Worm (Caenorhabditis elegans): Measurements from ENCODE around the gene znf-207.

Gene znf-207

ce11 chrIV:11304970-11305369, 5.8 kb upstream of the znf-207 start:
- TF ChIP-seq unc-62 (GFP tag; optimal IDR thresholded peaks at IDR 0.05) (no peak), gmeb-1 (tag; optimal IDR thresholded peaks at IDR 0.05) (no peak), R02D3.7 (tag; optimal IDR thresholded peaks at IDR 0.05) (no peak), zag-1 (tag; optimal IDR thresholded peaks at IDR 0.05) (no peak), elt-3 (tag; optimal IDR thresholded peaks at IDR 0.05) (no peak), Y55F3AM.14 (GFP tag; optimal IDR thresholded peaks at IDR 0.05) (no peak), dmd-4 (tag; optimal IDR thresholded peaks at IDR 0.05) (no peak), ztf-4 (tag; optimal IDR thresholded peaks at IDR 0.05) (no peak), nhr-12 (tag; optimal IDR thresholded peaks at IDR 0.05) (no peak), nhr-21 (tag; optimal IDR thresholded peaks at IDR 0.05) (no peak), ZK546.5 (tag; optimal IDR thresholded peaks at IDR 0.05) (no peak), nhr-11 (tag; optimal IDR thresholded peaks at IDR 0.05) (no peak), ztf-1 (GFP tag; conservative IDR thresholded peaks at IDR 0.05) (no peak), lin-39 (tag; optimal IDR thresholded peaks at IDR 0.05) (no peak), nhr-237 (tag; optimal IDR thresholded peaks at IDR 0.05) (no peak), egl-27 (tag; optimal IDR thresholded peaks at IDR 0.05) (no peak), ztf-11 (tag; optimal IDR thresholded peaks at IDR 0.05) (no peak)

DNA sequence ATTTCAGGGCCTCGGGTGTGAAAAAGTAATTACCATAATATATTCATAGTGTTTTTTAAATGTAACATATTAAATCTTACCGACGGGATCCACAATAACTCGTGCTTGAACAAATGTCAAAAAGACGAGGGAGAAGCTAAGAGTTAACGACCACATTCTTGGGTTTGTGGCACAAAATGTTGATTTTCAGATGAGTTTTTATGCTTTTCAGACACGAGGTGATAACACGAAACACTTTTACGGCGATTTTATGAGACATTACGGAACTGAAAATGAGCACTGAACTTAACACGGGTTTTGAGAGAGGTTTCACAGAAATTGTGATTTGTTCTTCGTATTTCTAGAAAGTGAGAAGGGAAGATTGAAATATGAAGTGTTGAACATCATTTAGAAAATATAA, 4.2 kb upstream of the znf-207 start, which contains the start of gene B0035.13:
Gene B0035.13 (minus strand): TSS at position 173 of the 400 bp plus-strand sequence.
- TF ChIP-seq elt-3 (tag; optimal IDR thresholded peaks at IDR 0.05) (no peak), fos-1 (tag; optimal IDR thresholded peaks at IDR 0.05) (peak; percentile 10)

DNA sequence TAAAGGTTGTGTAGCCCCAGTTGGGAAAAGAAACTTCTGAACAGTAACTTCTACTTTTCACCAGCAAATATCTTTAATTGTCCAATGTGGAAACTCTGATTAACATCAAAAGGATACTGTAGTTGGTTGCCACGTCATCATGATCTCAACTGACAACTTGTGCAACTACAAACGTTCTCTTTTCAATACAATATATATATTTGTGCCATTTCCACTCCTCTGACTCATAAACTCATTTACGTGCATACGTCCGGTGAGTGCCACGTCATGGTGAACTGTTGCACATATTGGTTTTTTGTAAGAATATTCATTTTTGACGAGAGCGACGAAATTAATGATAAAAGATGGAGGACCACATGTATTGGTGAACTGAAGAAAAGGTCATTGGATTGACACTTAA, 3.0 kb upstream of the znf-207 start:
- TF ChIP-seq ztf-4 (tag; optimal IDR thresholded peaks at IDR 0.05) = no peak
- no peak for TF ChIP-seq ceh-82 (tag; optimal IDR thresholded peaks at IDR 0.05)
- no peak for TF ChIP-seq peb-1 (tag; optimal IDR thresholded peaks at IDR 0.05)
- no peak for TF ChIP-seq unc-55 (GFP tag; optimal IDR thresholded peaks at IDR 0.05)
- no peak for TF ChIP-seq nhr-21 (tag; optimal IDR thresholded peaks at IDR 0.05)
- no peak for TF ChIP-seq ama-1 (optimal IDR thresholded peaks at IDR 0.05)
- TF ChIP-seq Y55F3AM.14 (GFP tag; optimal IDR thresholded peaks at IDR 0.05) = no peak

DNA sequence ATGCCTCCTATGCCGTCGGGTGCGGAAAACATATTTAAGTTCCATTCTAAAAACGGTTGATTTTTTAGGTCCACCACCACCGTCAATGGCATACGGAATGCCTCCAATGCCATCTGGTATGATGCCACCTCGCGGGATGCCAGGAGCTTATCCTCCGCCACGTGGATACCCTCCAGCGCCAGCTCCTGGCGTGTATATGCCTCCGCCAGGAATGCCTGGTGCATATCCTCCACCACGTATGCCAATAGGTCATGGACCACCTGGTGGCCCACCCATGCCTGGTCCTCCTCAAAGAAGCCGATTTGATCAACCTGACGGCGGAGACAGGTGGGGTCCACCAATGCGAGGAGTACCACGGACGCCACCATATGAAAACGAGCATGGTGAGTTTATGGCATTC, 712 bp downstream of the znf-207 start:
- no peak for TF ChIP-seq elt-1 (tag; optimal IDR thresholded peaks at IDR 0.05)
- no peak for TF ChIP-seq elt-3 (tag; optimal IDR thresholded peaks at IDR 0.05)
- no peak for TF ChIP-seq unc-55 (GFP tag; optimal IDR thresholded peaks at IDR 0.05)
- TF ChIP-seq ceh-82 (tag; optimal IDR thresholded peaks at IDR 0.05) = no peak
- TF ChIP-seq nhr-25 (tag; optimal IDR thresholded peaks at IDR 0.05) = no peak
- TF ChIP-seq lin-39 (tag; optimal IDR thresholded peaks at IDR 0.05) = no peak
- no peak for TF ChIP-seq ztf-4 (tag; optimal IDR thresholded peaks at IDR 0.05)
- no peak for TF ChIP-seq ztf-1 (GFP tag; conservative IDR thresholded peaks at IDR 0.05)
- no peak for TF ChIP-seq zag-1 (tag; optimal IDR thresholded peaks at IDR 0.05)
- no peak for TF ChIP-seq dmd-4 (tag; optimal IDR thresholded peaks at IDR 0.05)
- TF ChIP-seq mab-5 (tag; optimal IDR thresholded peaks at IDR 0.05) = no peak
- TF ChIP-seq sma-3 (GFP tag; optimal IDR thresholded peaks at IDR 0.05) = no peak

- TF ChIP-seq lin-39 (tag; optimal IDR thresholded peaks at IDR 0.05) (no peak), unc-55 (GFP tag; optimal IDR thresholded peaks at IDR 0.05) (no peak), snpc-4 (tag; optimal IDR thresholded peaks at IDR 0.05) (no peak), ama-1 (optimal IDR thresholded peaks at IDR 0.05) (no peak), aly-2 (tag; optimal IDR thresholded peaks at IDR 0.05) (no peak), lin-11 (tag; optimal IDR thresholded peaks at IDR 0.05) (no peak), ztf-1 (GFP tag; conservative IDR thresholded peaks at IDR 0.05) (no peak), unc-39 (tag; optimal IDR thresholded peaks at IDR 0.05) (no peak), ztf-4 (tag; optimal IDR thresholded peaks at IDR 0.05) (no peak), sem-4 (tag; optimal IDR thresholded peaks at IDR 0.05) (no peak), elt-3 (tag; optimal IDR thresholded peaks at IDR 0.05) (no peak), R02D3.7 (tag; optimal IDR thresholded peaks at IDR 0.05) (no peak), blmp-1 (tag; optimal IDR thresholded peaks at IDR 0.05; ENCODE audit: insufficient read depth) (no peak), nhr-11 (tag; optimal IDR thresholded peaks at IDR 0.05) (no peak), ztf-11 (tag; optimal IDR thresholded peaks at IDR 0.05) (no peak), mbf-1 (tag; optimal IDR thresholded peaks at IDR 0.05) (no peak)
Observed at ce11 chrIV:11313880-11314279, 3.1 kb downstream of the znf-207 start, which contains the start of gene dnj-2. dnj-2 (minus strand) TSS chrIV:11313980.

- TF ChIP-seq unc-62 (GFP tag; optimal IDR thresholded peaks at IDR 0.05) (no peak), nhr-6 (tag; optimal IDR thresholded peaks at IDR 0.05) (no peak), dmd-4 (tag; optimal IDR thresholded peaks at IDR 0.05) (no peak), sma-9 (GFP tag; optimal IDR thresholded peaks at IDR 0.05) (peak; percentile 66), sma-9 (tag; optimal IDR thresholded peaks at IDR 0.05) (no peak), zag-1 (tag; optimal IDR thresholded peaks at IDR 0.05) (no peak), ceh-16 (tag; optimal IDR thresholded peaks at IDR 0.05) (no peak), lsy-2 (tag; optimal IDR thresholded peaks at IDR 0.05) (peak; percentile 1 to 79), sem-4 (tag; optimal IDR thresholded peaks at IDR 0.05) (peak; percentile 53), crh-2 (tag; optimal IDR thresholded peaks at IDR 0.05) (peak; percentile 72), nhr-12 (tag; optimal IDR thresholded peaks at IDR 0.05) (no peak), C34F6.9 (tag; optimal IDR thresholded peaks at IDR 0.05) (peak; percentile 73), ZK546.5 (tag; optimal IDR thresholded peaks at IDR 0.05) (no peak), egl-27 (tag; optimal IDR thresholded peaks at IDR 0.05) (no peak), unc-55 (GFP tag; optimal IDR thresholded peaks at IDR 0.05) (peak; percentile 76), nhr-25 (tag; optimal IDR thresholded peaks at IDR 0.05) (no peak), gmeb-1 (tag; optimal IDR thresholded peaks at IDR 0.05) (peak; percentile 38), nhr-21 (tag; optimal IDR thresholded peaks at IDR 0.05) (no peak), sma-3 (GFP tag; optimal IDR thresholded peaks at IDR 0.05) (peak; percentile 53), lin-13 (GFP tag; optimal IDR thresholded peaks at IDR 0.05) (peak; percentile 36), F13H6.1 (tag; optimal IDR thresholded peaks at IDR 0.05) (peak; percentile 50)
Observed at ce11 chrIV:11314885-11315284, 4.1 kb downstream of the znf-207 start, which contains the start of the genes B0035.3, B0035.22 and pfd-4. B0035.3 (minus strand) TSS chrIV:11314998. B0035.22 (plus strand) TSS chrIV:11315153. pfd-4 (plus strand) TSS chrIV:11315207.
